Comparison of ENCODE assay signal across 3 worm cellular contexts in the genomic region with DNA sequence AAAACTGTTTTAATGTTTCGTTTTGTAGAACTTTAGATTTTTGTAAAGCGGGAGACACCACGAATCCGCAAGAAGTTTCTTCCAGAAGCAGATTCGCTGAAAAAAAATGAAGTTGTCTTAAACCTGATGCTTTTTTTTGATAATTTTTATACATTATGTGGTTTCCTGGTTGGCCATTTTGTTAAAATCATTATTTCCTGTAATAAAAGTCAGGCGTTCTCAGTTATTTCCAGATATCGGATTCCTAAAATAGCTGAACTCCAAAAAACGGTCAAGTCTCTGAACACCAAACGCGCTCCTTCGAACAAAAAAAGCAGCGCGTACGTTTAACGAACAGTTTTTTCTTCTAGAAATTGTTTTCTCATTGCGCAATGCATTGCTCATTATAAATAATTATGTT.
A peak's percentile ranks its signal among the peaks of the same experiment; 100 is the strongest.
TF ChIP-seq lines count a peak whose summit lies in the region.

No protein-coding gene starts in this region.

TF ChIP-seq in whole organism, L2 larva, 48 proteins besides CTCF, POLR2A, EP300 and RAD21 (continued from another document):
- TF ChIP-seq unc-55 (GFP tag; optimal IDR thresholded peaks at IDR 0.05; lab: Kevin White, UChicago) (peak; percentile 29), nhr-12 (tag; optimal IDR thresholded peaks at IDR 0.05; lab: Kevin White, UChicago) (no peak), Y55F3AM.14 (GFP tag; optimal IDR thresholded peaks at IDR 0.05; lab: Kevin White, UChicago) (no peak), ZK546.5 (tag; optimal IDR thresholded peaks at IDR 0.05; lab: Kevin White, UChicago) (no peak), ceh-16 (tag; optimal IDR thresholded peaks at IDR 0.05; lab: Kevin White, UChicago) (no peak), sma-3 (GFP tag; optimal IDR thresholded peaks at IDR 0.05; lab: Kevin White, UChicago) (peak; percentile 1), unc-39 (tag; optimal IDR thresholded peaks at IDR 0.05; lab: Kevin White, UChicago) (no peak), gmeb-1 (tag; optimal IDR thresholded peaks at IDR 0.05; lab: Kevin White, UChicago) (peak; percentile 21), ceh-82 (tag; optimal IDR thresholded peaks at IDR 0.05; lab: Kevin White, UChicago) (no peak), nhr-6 (tag; optimal IDR thresholded peaks at IDR 0.05; lab: Kevin White, UChicago) (no peak), ztf-1 (GFP tag; conservative IDR thresholded peaks at IDR 0.05; lab: Robert Waterston, UW) (no peak), peb-1 (tag; optimal IDR thresholded peaks at IDR 0.05; lab: Kevin White, UChicago) (no peak), lin-11 (tag; optimal IDR thresholded peaks at IDR 0.05; lab: Kevin White, UChicago) (no peak), mbf-1 (tag; optimal IDR thresholded peaks at IDR 0.05; lab: Kevin White, UChicago) (no peak)
TF ChIP-seq in whole organism, L2 larva: peak in this region for 8.

TF ChIP-seq in whole organism, L4 larva, 104 proteins besides CTCF, POLR2A, EP300 and RAD21 (continued from another document):
- TF ChIP-seq dpl-1 (GFP tag; optimal IDR thresholded peaks at IDR 0.05; lab: Kevin White, UChicago) (peak; percentile 41), aha-1 (tag; lab: Kevin White, UChicago) (peak; percentile 41), daf-12 (tag; optimal IDR thresholded peaks at IDR 0.05; lab: Kevin White, UChicago) (no peak)

TF ChIP-seq in whole organism, late embryonic, 69 proteins besides CTCF, POLR2A, EP300 and RAD21 (continued from another document):
- TF ChIP-seq K02D7.2 (tag; optimal IDR thresholded peaks at IDR 0.05; lab: Kevin White, UChicago) (no peak), unc-42 (tag; optimal IDR thresholded peaks at IDR 0.05; lab: Kevin White, UChicago) (peak; percentile 42), unc-3 (GFP tag; conservative IDR thresholded peaks at IDR 0.05; lab: Robert Waterston, UW) (no peak), unc-3 (tag; optimal IDR thresholded peaks at IDR 0.05; lab: Kevin White, UChicago) (peak; percentile 28), tbx-2 (tag; optimal IDR thresholded peaks at IDR 0.05; lab: Kevin White, UChicago) (peak; percentile 87), ahr-1 (tag; optimal IDR thresholded peaks at IDR 0.05; lab: Kevin White, UChicago) (peak; percentile 64), ceh-34 (tag; optimal IDR thresholded peaks at IDR 0.05; lab: Kevin White, UChicago) (peak; percentile 19), ceh-31 (tag; optimal IDR thresholded peaks at IDR 0.05; lab: Kevin White, UChicago) (peak; percentile 93), zip-5 (tag; optimal IDR thresholded peaks at IDR 0.05; lab: Kevin White, UChicago) (peak; percentile 92)
